Fruit fly (Drosophila melanogaster) whole organism, adult: Measurements from ENCODE around the gene Pis.

Source experiments
- CG11617 ChIP-seq: fragments of 200-800 bp; sonication (Bioruptor generic); optimal IDR thresholded peaks from 2 replicates; lab custom pipeline; 2017; ENCODE audit warnings: mild to moderate bottlenecking, missing biosample characterization, missing genetic modification reagents, missing genetic modification characterization
- CG12768 ChIP-seq: fragments of 200-800 bp; sonication (Bioruptor generic); optimal IDR thresholded peaks from 2 replicates; lab custom pipeline; 2017; ENCODE audit warnings: missing biosample characterization, missing genetic modification characterization, mild to moderate bottlenecking, moderate library complexity, missing genetic modification reagents
- CG14711 ChIP-seq: fragments of 200-800 bp; sonication (Bioruptor generic); optimal IDR thresholded peaks from 2 replicates; lab custom pipeline; 2018; ENCODE audit warnings: missing biosample characterization, mild to moderate bottlenecking, missing genetic modification characterization, moderate library complexity
- CG1620 ChIP-seq: fragments of 200-800 bp; sonication (Bioruptor generic); optimal IDR thresholded peaks from 2 replicates; lab custom pipeline; 2016; ENCODE audit warnings: missing biosample characterization, missing genetic modification characterization
- CG33017 ChIP-seq: fragments of 200-800 bp; sonication (Bioruptor generic); optimal IDR thresholded peaks from 2 replicates; lab custom pipeline; 2018; ENCODE audit warnings: missing biosample characterization, mild to moderate bottlenecking, missing genetic modification characterization, moderate library complexity
- CG5204 ChIP-seq: fragments of 200-800 bp; sonication (Bioruptor generic); optimal IDR thresholded peaks from 2 replicates; lab custom pipeline; 2016; ENCODE audit warnings: missing biosample characterization, missing genetic modification characterization
- CG7045 ChIP-seq: fragments of 200-800 bp; sonication (Bioruptor generic); optimal IDR thresholded peaks from 2 replicates; lab custom pipeline; 2017; ENCODE audit warnings: missing biosample characterization, mild to moderate bottlenecking, missing genetic modification characterization
- CG7101 ChIP-seq: fragments of 200-800 bp; sonication (Bioruptor generic); optimal IDR thresholded peaks from 2 replicates; lab custom pipeline; 2018; ENCODE audit warnings: missing biosample characterization, mild to moderate bottlenecking, missing genetic modification characterization, moderate library complexity
- Clk ChIP-seq: fragments of 200-800 bp; sonication (Bioruptor generic); optimal IDR thresholded peaks from 2 replicates; lab custom pipeline; 2017; ENCODE audit warnings: missing biosample characterization, missing genetic modification characterization
- Crg-1 ChIP-seq: fragments of 200-800 bp; sonication (Bioruptor generic); optimal IDR thresholded peaks from 2 replicates; lab custom pipeline; 2016; ENCODE audit warnings: missing biosample characterization, missing genetic modification characterization
- Hr96 ChIP-seq: fragments of 200-800 bp; sonication (Bioruptor generic); optimal IDR thresholded peaks from 2 replicates; lab custom pipeline; 2016; ENCODE audit warnings: missing biosample characterization, missing genetic modification characterization
- Mnt ChIP-seq: fragments of 200-800 bp; sonication (Bioruptor generic); optimal IDR thresholded peaks from 2 replicates; lab custom pipeline; 2016; ENCODE audit warnings: missing biosample characterization, mild to moderate bottlenecking, missing genetic modification characterization
- bab1 ChIP-seq: fragments of 200-800 bp; sonication (Bioruptor generic); optimal IDR thresholded peaks from 3 replicates; lab custom pipeline; 2019; ENCODE audit warnings: missing biosample characterization, mild to moderate bottlenecking, missing genetic modification characterization, moderate library complexity
- cic ChIP-seq: fragments of 200-800 bp; sonication (Bioruptor generic); optimal IDR thresholded peaks from 2 replicates; lab custom pipeline; 2017; ENCODE audit warnings: missing biosample characterization, mild to moderate bottlenecking, missing genetic modification characterization, moderate library complexity
- cnc ChIP-seq, 2 experiments: fragments of >200 bp; optimal IDR thresholded peaks; 2 replicates each; lab custom pipeline; 2017
- kay ChIP-seq: fragments of 200-800 bp; sonication (Bioruptor generic); peaks from one replicate; lab custom pipeline; 2016; ENCODE audit warnings: missing biosample characterization, missing genetic modification characterization, borderline replicate concordance
- ovo ChIP-seq: fragments of 200-800 bp; sonication (Bioruptor generic); optimal IDR thresholded peaks from 2 replicates; lab custom pipeline; 2016; ENCODE audit warnings: missing biosample characterization, missing genetic modification characterization
- pad ChIP-seq: fragments of 200-800 bp; sonication (Bioruptor generic); optimal IDR thresholded peaks from 3 replicates; lab custom pipeline; 2017; ENCODE audit warnings: missing biosample characterization, missing genetic modification characterization, mild to moderate bottlenecking, moderate library complexity, missing genetic modification reagents
- tj ChIP-seq: fragments of 200-800 bp; sonication (Bioruptor generic); optimal IDR thresholded peaks from 3 replicates; lab custom pipeline; 2017; ENCODE audit warnings: missing biosample characterization, mild to moderate bottlenecking, missing genetic modification characterization, moderate library complexity
- toe ChIP-seq: fragments of 200-800 bp; sonication (Bioruptor generic); optimal IDR thresholded peaks from 2 replicates; lab custom pipeline; 2016; ENCODE audit warnings: missing biosample characterization, missing genetic modification characterization

Gene Pis

dm6 chrX:15697581-15698208, 5.9 kb downstream of the Pis start:
- TF ChIP-seq CG11617 (GFP tag; lab: Kevin White, UChicago) (peak; percentile 91), CG33017 (peak; percentile 90), CG14711 (tag; lab: Kevin White, UChicago) (peak; percentile 95), tj (GFP tag; lab: Kevin White, UChicago) (peak; percentile 73), bab1 (GFP tag; lab: Kevin White, UChicago) (peak; percentile 96), Hr96 (GFP tag; lab: Kevin White, UChicago) (no peak), kay (GFP tag; lab: Kevin White, UChicago) (no peak), Mnt (GFP tag; lab: Kevin White, UChicago) (peak; percentile 91), CG7045 (GFP tag; lab: Kevin White, UChicago) (peak; percentile 85), pad (GFP tag; lab: Kevin White, UChicago) (peak; percentile 83), CG5204 (GFP tag; lab: Kevin White, UChicago) (peak; percentile 61), CG1620 (GFP tag; lab: Kevin White, UChicago) (peak; percentile 81), toe (GFP tag; lab: Kevin White, UChicago) (no peak), Clk (GFP tag; lab: Kevin White, UChicago) (peak; percentile 59), CG12768 (GFP tag; lab: Kevin White, UChicago) (peak; percentile 73), cnc (optimal IDR thresholded peaks at IDR 0.05; lab: Kevin White, UChicago) (no peak), ovo (GFP tag; lab: Kevin White, UChicago) (peak; percentile 76), Crg-1 (GFP tag; lab: Kevin White, UChicago) (peak; percentile 75), CG7101 (peak; percentile 96), cic (peak; percentile 80)

DNA sequence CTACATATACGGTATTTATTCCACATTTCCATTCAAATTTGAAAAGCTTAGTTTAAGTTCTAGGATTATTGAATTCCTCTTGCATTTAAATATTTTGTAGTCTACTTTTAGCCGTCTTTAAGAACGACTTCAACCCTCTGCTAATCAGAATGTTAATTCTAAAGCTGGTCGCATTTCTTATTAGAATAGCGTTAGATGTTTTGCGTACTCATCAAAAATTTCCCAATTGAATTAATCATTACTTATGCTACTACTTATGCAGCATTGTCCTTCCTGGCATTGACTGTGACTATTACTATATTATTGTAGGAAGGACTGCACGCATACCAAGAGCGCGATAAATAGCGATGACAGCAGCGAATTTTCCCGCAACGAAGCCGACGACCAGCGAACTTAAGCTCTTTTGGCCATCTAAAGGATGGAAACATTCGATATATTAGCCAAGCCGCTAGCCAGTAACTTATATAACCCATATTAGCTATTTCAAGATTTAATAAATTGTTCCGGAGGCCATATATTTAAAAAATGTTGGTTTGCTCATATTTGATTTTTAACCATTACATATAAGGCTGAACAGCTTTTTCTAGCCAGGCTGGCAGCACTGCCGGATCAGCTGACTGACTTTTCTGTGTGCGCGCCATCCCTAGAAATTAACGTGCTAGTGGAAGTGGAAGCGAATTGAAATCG, 6.6 kb downstream of the Pis start, which contains the start of gene CG8128:
Gene CG8128 (plus strand): TSS at position 641 of the 687 bp plus-strand sequence.
- no peak for TF ChIP-seq bab1 (GFP tag; lab: Kevin White, UChicago)
- no peak for TF ChIP-seq CG12768 (GFP tag; lab: Kevin White, UChicago)
- no peak for TF ChIP-seq CG11617 (GFP tag; lab: Kevin White, UChicago)
- TF ChIP-seq CG5204 (GFP tag; lab: Kevin White, UChicago) = peak; percentile 33
- no peak for TF ChIP-seq kay (GFP tag; lab: Kevin White, UChicago)
- no peak for TF ChIP-seq Mnt (GFP tag; lab: Kevin White, UChicago)
- TF ChIP-seq CG7101 = no peak
- peak; percentile 57 for TF ChIP-seq tj (GFP tag; lab: Kevin White, UChicago)
- TF ChIP-seq cic = no peak
- peak; percentile 16 for TF ChIP-seq ovo (GFP tag; lab: Kevin White, UChicago)
- peak; percentile 57 for TF ChIP-seq toe (GFP tag; lab: Kevin White, UChicago)
- peak; percentile 35 for TF ChIP-seq CG1620 (GFP tag; lab: Kevin White, UChicago)
- TF ChIP-seq CG14711 (tag; lab: Kevin White, UChicago) = no peak

dm6 chrX:15688757-15689156, 14.8 kb downstream of the Pis start, which contains the start of gene CG15599:
CG15599 (minus strand) TSS chrX:15688857.
- TF ChIP-seq CG1620 (GFP tag; lab: Kevin White, UChicago) = no peak
- no peak for TF ChIP-seq ovo (GFP tag; lab: Kevin White, UChicago)
- TF ChIP-seq CG7101 = no peak
- TF ChIP-seq Mnt (GFP tag; lab: Kevin White, UChicago) = no peak
- TF ChIP-seq CG7045 (GFP tag; lab: Kevin White, UChicago) = no peak

DNA sequence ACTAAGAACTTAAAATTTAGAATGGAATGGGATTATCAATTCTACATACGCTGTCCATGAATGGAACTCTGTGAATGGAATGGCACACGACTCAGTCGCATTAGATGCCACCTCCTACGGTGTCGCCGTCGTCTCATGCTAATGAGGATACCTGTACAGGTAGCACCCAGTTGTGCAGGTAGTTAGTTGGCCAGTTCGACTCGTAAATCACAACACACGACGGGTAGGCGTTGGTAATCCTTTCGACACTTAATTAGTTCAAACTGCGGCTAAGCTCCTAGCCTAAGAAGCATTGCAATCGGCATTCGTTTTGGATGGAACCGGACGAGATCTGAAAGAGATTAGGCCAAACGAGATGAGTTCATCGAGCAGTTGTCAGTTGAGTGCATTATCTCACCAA, 19.2 kb downstream of the Pis start:
- TF ChIP-seq CG7101 (no peak), CG5204 (GFP tag; lab: Kevin White, UChicago) (no peak), CG12768 (GFP tag; lab: Kevin White, UChicago) (no peak), CG1620 (GFP tag; lab: Kevin White, UChicago) (no peak), toe (GFP tag; lab: Kevin White, UChicago) (no peak)

DNA sequence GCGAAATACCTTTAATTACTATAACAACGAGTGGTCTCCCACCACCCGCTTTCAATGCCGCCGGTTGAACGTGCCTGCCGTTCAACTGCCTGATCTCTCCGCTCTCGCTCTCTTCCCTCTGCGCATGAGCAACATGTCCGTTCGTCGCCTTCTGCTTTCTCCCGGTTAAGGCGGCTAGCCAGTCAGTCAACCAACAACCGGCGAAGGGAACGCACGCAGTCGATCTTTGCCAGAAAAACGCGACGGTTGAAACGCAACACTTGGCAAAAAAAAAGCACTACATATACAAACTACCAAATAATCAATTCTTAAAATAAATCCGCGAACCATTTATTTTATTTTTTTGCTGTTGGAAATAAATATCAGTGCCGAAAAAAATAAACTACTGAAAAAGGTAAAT, 28.3 kb downstream of the Pis start, which contains the start of gene CG12708:
Gene CG12708 (plus strand): TSS at position 183 of the 400 bp plus-strand sequence.
- no peak for TF ChIP-seq cnc (optimal IDR thresholded peaks at IDR 0.05; lab: Kevin White, UChicago)
- no peak for TF ChIP-seq kay (GFP tag; lab: Kevin White, UChicago)
- TF ChIP-seq toe (GFP tag; lab: Kevin White, UChicago) = no peak
- no peak for TF ChIP-seq Hr96 (GFP tag; lab: Kevin White, UChicago)
- no peak for TF ChIP-seq bab1 (GFP tag; lab: Kevin White, UChicago)
- no peak for TF ChIP-seq tj (GFP tag; lab: Kevin White, UChicago)
- no peak for TF ChIP-seq Crg-1 (GFP tag; lab: Kevin White, UChicago)
- TF ChIP-seq Mnt (GFP tag; lab: Kevin White, UChicago) = no peak
- TF ChIP-seq CG14711 (tag; lab: Kevin White, UChicago) = no peak
- TF ChIP-seq CG1620 (GFP tag; lab: Kevin White, UChicago) = no peak
- TF ChIP-seq CG5204 (GFP tag; lab: Kevin White, UChicago) = no peak
- no peak for TF ChIP-seq Clk (GFP tag; lab: Kevin White, UChicago)
- no peak for TF ChIP-seq cic
- no peak for TF ChIP-seq pad (GFP tag; lab: Kevin White, UChicago)
- no peak for TF ChIP-seq CG11617 (GFP tag; lab: Kevin White, UChicago)
- no peak for TF ChIP-seq CG12768 (GFP tag; lab: Kevin White, UChicago)
